Fruit fly (Drosophila melanogaster) whole organism, prepupa: Measurements from ENCODE around the gene CG43638.

Experiments used
- CG10631 ChIP-seq: fragments of 200-800 bp; sonication (Bioruptor generic); optimal IDR thresholded peaks from 2 replicates; lab custom pipeline; 2016; ENCODE audit warnings: missing biosample characterization, missing genetic modification characterization
- CG11294 ChIP-seq: fragments of 200-800 bp; sonication (Bioruptor generic); IDR thresholded peaks from 2 replicates; pipeline ENCODE4 v1.3.6; 2022; ENCODE audit warnings: missing biosample characterization, missing genetic modification characterization
- CG11762 ChIP-seq: fragments of 200-800 bp; sonication (Bioruptor generic); optimal IDR thresholded peaks from 3 replicates; lab custom pipeline; 2016; ENCODE audit warnings: missing biosample characterization, missing genetic modification characterization; ENCODE audit not compliant: insufficient read depth
- CG11902 ChIP-seq: fragments of 200-800 bp; sonication (Bioruptor generic); optimal IDR thresholded peaks from 3 replicates; lab custom pipeline; 2016; ENCODE audit warnings: missing biosample characterization, missing genetic modification characterization
- CG15336 ChIP-seq: fragments of 200-800 bp; sonication (Bioruptor generic); IDR thresholded peaks from 2 replicates; pipeline ENCODE4 v1.3.6; 2022; ENCODE audit warnings: missing biosample characterization, missing genetic modification characterization
- CG1621 ChIP-seq: fragments of 200-800 bp; sonication (Bioruptor generic); optimal IDR thresholded peaks from 3 replicates; lab custom pipeline; 2018; ENCODE audit warnings: missing biosample characterization, mild to moderate bottlenecking, missing genetic modification characterization
- CG3032 ChIP-seq: fragments of 200-800 bp; optimal IDR thresholded peaks from 2 replicates; lab custom pipeline; 2019; ENCODE audit warnings: missing biosample characterization, mild to moderate bottlenecking, missing genetic modification characterization, moderate library complexity
- CG31627 ChIP-seq: fragments of 200-800 bp; sonication (Bioruptor generic); optimal IDR thresholded peaks from 3 replicates; lab custom pipeline; 2016; ENCODE audit warnings: missing biosample characterization, missing genetic modification characterization
- CG32006 ChIP-seq: fragments of 200-800 bp; sonication (Bioruptor generic); optimal IDR thresholded peaks from 3 replicates; lab custom pipeline; 2017; ENCODE audit warnings: missing biosample characterization, mild to moderate bottlenecking, missing genetic modification characterization
- CG34406 ChIP-seq: fragments of 200-800 bp; sonication (Bioruptor generic); optimal IDR thresholded peaks from 3 replicates; lab custom pipeline; 2016; ENCODE audit warnings: missing biosample characterization, missing genetic modification characterization
- CG3919 ChIP-seq: fragments of 200-800 bp; sonication (Bioruptor generic); optimal IDR thresholded peaks from 3 replicates; lab custom pipeline; 2016; ENCODE audit warnings: missing biosample characterization, missing genetic modification characterization
- CG4318 ChIP-seq: fragments of 200-800 bp; sonication (Bioruptor generic); optimal IDR thresholded peaks from 3 replicates; lab custom pipeline; 2017; ENCODE audit warnings: missing biosample characterization, mild to moderate bottlenecking, missing genetic modification characterization
- CG6163 ChIP-seq: fragments of 200-800 bp; sonication (Bioruptor generic); IDR thresholded peaks from 3 replicates; pipeline ENCODE4 v1.3.6; 2022; ENCODE audit warnings: missing biosample characterization, missing genetic modification characterization
- CG6276 ChIP-seq: fragments of 200-800 bp; sonication (Bioruptor generic); optimal IDR thresholded peaks from 2 replicates; lab custom pipeline; 2017; ENCODE audit warnings: missing biosample characterization, mild to moderate bottlenecking, missing genetic modification characterization
- CG6792 ChIP-seq: fragments of 200-800 bp; sonication (Bioruptor generic); optimal IDR thresholded peaks from 3 replicates; lab custom pipeline; 2016; ENCODE audit warnings: missing biosample characterization, missing genetic modification characterization
- CG6808 ChIP-seq: fragments of 200-800 bp; sonication (Bioruptor generic); optimal IDR thresholded peaks from 3 replicates; lab custom pipeline; 2017; ENCODE audit warnings: missing biosample characterization, missing genetic modification characterization, mild to moderate bottlenecking, moderate library complexity, missing genetic modification reagents
- CG6854 ChIP-seq: fragments of 200-800 bp; sonication (Bioruptor generic); optimal IDR thresholded peaks from 2 replicates; lab custom pipeline; 2017; ENCODE audit warnings: missing biosample characterization, mild to moderate bottlenecking, missing genetic modification characterization
- CG7368 ChIP-seq: fragments of 200-800 bp; sonication (Bioruptor generic); optimal IDR thresholded peaks from 3 replicates; lab custom pipeline; 2016; ENCODE audit warnings: missing biosample characterization, missing genetic modification characterization
- CG8119 ChIP-seq: fragments of 200-800 bp; sonication (Bioruptor generic); IDR thresholded peaks from 3 replicates; pipeline ENCODE4 v1.3.6; 2022; ENCODE audit warnings: missing biosample characterization, missing genetic modification characterization
- CG8319 ChIP-seq: fragments of 200-800 bp; sonication (Bioruptor generic); optimal IDR thresholded peaks from 3 replicates; lab custom pipeline; 2016; ENCODE audit warnings: missing biosample characterization, missing genetic modification characterization
- CG9139 ChIP-seq: fragments of 200-800 bp; sonication (Bioruptor generic); optimal IDR thresholded peaks from 3 replicates; lab custom pipeline; 2017; ENCODE audit warnings: missing biosample characterization, mild to moderate bottlenecking, missing genetic modification characterization
- Eip75B ChIP-seq: fragments of 200-800 bp; sonication (Bioruptor generic); optimal IDR thresholded peaks from 3 replicates; lab custom pipeline; 2016; ENCODE audit warnings: missing biosample characterization, missing genetic modification characterization
- Eip93F ChIP-seq: fragments of 200-800 bp; sonication (Bioruptor generic); optimal IDR thresholded peaks from 2 replicates; lab custom pipeline; 2016; ENCODE audit warnings: missing biosample characterization, mild to moderate bottlenecking, missing genetic modification characterization
- Ets21C ChIP-seq: fragments of 200-800 bp; sonication (Bioruptor generic); optimal IDR thresholded peaks from 3 replicates; lab custom pipeline; 2016; ENCODE audit warnings: missing biosample characterization, missing genetic modification characterization
- Hr38 ChIP-seq: sonication (Bioruptor generic); optimal IDR thresholded peaks from 2 replicates; lab custom pipeline; 2016; ENCODE audit warnings: missing biosample characterization, missing genetic modification characterization
- Hr39 ChIP-seq: fragments of 200-800 bp; sonication (Bioruptor generic); optimal IDR thresholded peaks from 2 replicates; lab custom pipeline; 2016; ENCODE audit warnings: missing biosample characterization, missing genetic modification characterization
- Lpt ChIP-seq: fragments of 200-800 bp; sonication (Bioruptor generic); optimal IDR thresholded peaks from 3 replicates; lab custom pipeline; 2016; ENCODE audit warnings: missing biosample characterization, missing genetic modification characterization
- Met ChIP-seq: fragments of 200-800 bp; sonication (Bioruptor generic); optimal IDR thresholded peaks from 3 replicates; lab custom pipeline; 2016; ENCODE audit warnings: missing biosample characterization, missing genetic modification characterization
- OdsH ChIP-seq: fragments of 200-800 bp; sonication (Bioruptor generic); optimal IDR thresholded peaks from 3 replicates; lab custom pipeline; 2016; ENCODE audit warnings: missing biosample characterization, missing genetic modification characterization
- Sox14 ChIP-seq: fragments of 200-800 bp; sonication (Bioruptor generic); optimal IDR thresholded peaks from 3 replicates; lab custom pipeline; 2016; ENCODE audit warnings: missing biosample characterization, missing genetic modification characterization
- Sox15 ChIP-seq: fragments of 200-800 bp; sonication (Bioruptor generic); optimal IDR thresholded peaks from 3 replicates; lab custom pipeline; 2016; ENCODE audit warnings: missing biosample characterization, missing genetic modification characterization
- achi ChIP-seq: fragments of 200-800 bp; sonication (Bioruptor generic); optimal IDR thresholded peaks from 3 replicates; lab custom pipeline; 2016; ENCODE audit warnings: missing biosample characterization, missing genetic modification characterization
- acj6 ChIP-seq: fragments of 200-800 bp; sonication (Bioruptor generic); optimal IDR thresholded peaks from 3 replicates; lab custom pipeline; 2016; ENCODE audit warnings: missing biosample characterization, missing genetic modification characterization
- cyc ChIP-seq: fragments of 200-800 bp; sonication (Bioruptor generic); optimal IDR thresholded peaks from 3 replicates; lab custom pipeline; 2016; ENCODE audit warnings: missing biosample characterization, missing genetic modification characterization
- dac ChIP-seq: fragments of 200-800 bp; sonication (Bioruptor generic); optimal IDR thresholded peaks from 2 replicates; lab custom pipeline; 2017; ENCODE audit warnings: missing biosample characterization, mild to moderate bottlenecking, missing genetic modification characterization
- dsx ChIP-seq: fragments of 200-800 bp; optimal IDR thresholded peaks from 3 replicates; lab custom pipeline; 2019; ENCODE audit warnings: missing biosample characterization, mild to moderate bottlenecking, missing genetic modification characterization, moderate library complexity; ENCODE audit not compliant: poor library complexity, severe bottlenecking
- eg ChIP-seq: fragments of 200-800 bp; sonication (Bioruptor generic); IDR thresholded peaks from 3 replicates; pipeline ENCODE4 v1.3.6; 2022; ENCODE audit warnings: missing biosample characterization, missing genetic modification characterization
- esn ChIP-seq: fragments of 200-800 bp; sonication (Bioruptor generic); optimal IDR thresholded peaks from 2 replicates; lab custom pipeline; 2016; ENCODE audit warnings: missing biosample characterization, mild to moderate bottlenecking, missing genetic modification characterization, moderate library complexity
- fd59A ChIP-seq: fragments of 200-800 bp; sonication (Bioruptor generic); optimal IDR thresholded peaks from 2 replicates; lab custom pipeline; 2017; ENCODE audit warnings: missing biosample characterization, mild to moderate bottlenecking, missing genetic modification characterization, missing genetic modification reagents
- net ChIP-seq: fragments of 200-800 bp; sonication (Bioruptor generic); optimal IDR thresholded peaks from 3 replicates; lab custom pipeline; 2016; ENCODE audit warnings: missing biosample characterization, missing genetic modification characterization
- spab ChIP-seq: fragments of 200-800 bp; sonication (Bioruptor generic); optimal IDR thresholded peaks from 2 replicates; lab custom pipeline; 2017; ENCODE audit warnings: missing biosample characterization, mild to moderate bottlenecking, missing genetic modification characterization, missing genetic modification reagents
- ss ChIP-seq, 2 experiments: fragments of 200-800 bp; sonication (Bioruptor generic); optimal IDR thresholded peaks; 2 replicates in 1 of 2; 3 replicates in 1 of 2; lab custom pipeline; 2017 to 2018; ENCODE audit warnings: mild to moderate bottlenecking in 2 of 2, missing biosample characterization in 2 of 2, missing genetic modification characterization in 2 of 2, moderate library complexity in 1 of 2
- svp ChIP-seq: fragments of 200-800 bp; sonication (Bioruptor generic); peaks from one replicate; lab custom pipeline; 2016; ENCODE audit warnings: missing biosample characterization, missing genetic modification characterization
- topi ChIP-seq: fragments of 200-800 bp; sonication (Bioruptor generic); optimal IDR thresholded peaks from 3 replicates; lab custom pipeline; 2016; ENCODE audit warnings: missing biosample characterization, missing genetic modification characterization
- vri ChIP-seq: fragments of 200-800 bp; sonication (Bioruptor generic); optimal IDR thresholded peaks from 3 replicates; lab custom pipeline; 2016; ENCODE audit warnings: missing biosample characterization, mild to moderate bottlenecking, missing genetic modification characterization

CG43638 gene

DNA sequence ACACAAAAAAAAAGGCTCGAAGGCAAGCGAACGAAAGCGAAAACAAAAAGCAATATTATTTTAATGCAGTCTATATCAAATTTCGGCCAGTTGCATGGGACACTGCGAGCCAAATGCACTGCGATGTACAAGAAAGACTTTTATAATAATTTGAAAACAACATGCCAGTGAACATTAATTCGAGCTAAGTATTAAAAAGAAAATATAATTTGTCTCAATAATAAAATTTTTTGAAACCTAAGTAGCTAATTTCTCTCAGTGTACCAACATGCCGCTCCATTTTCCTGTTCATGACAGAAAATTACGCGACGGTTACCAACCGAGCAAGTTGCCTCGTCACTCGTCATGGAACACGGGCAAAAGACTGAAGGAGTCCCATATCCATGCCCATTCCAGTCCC is 33.0 kb downstream of the CG43638 start (continued):
- TF ChIP-seq CG8319 (peak; percentile 68), CG4318 (GFP tag; lab: Kevin White, UChicago) (peak; percentile 59), CG6163 (GFP tag; lab: Robert Waterston, UW) (peak; percentile 89), CG15336 (GFP tag; lab: Robert Waterston, UW) (peak; percentile 90), Eip75B (peak; percentile 82), spab (peak; percentile 77), CG6808 (GFP tag; lab: Kevin White, UChicago) (peak; percentile 80), fd59A (GFP tag; lab: Kevin White, UChicago) (peak; percentile 77), CG32006 (GFP tag; lab: Kevin White, UChicago) (peak; percentile 88), Ets21C (peak; percentile 16), achi (GFP tag; lab: Kevin White, UChicago) (peak; percentile 82), topi (GFP tag; lab: Kevin White, UChicago) (peak; percentile 74), CG6792 (GFP tag; lab: Kevin White, UChicago) (peak; percentile 71), CG11294 (GFP tag; lab: Robert Waterston, UW) (peak; percentile 54), Hr39 (GFP tag; lab: Kevin White, UChicago) (peak; percentile 69), CG8119 (peak; percentile 89), CG11902 (GFP tag; lab: Kevin White, UChicago) (peak; percentile 62), CG6276 (GFP tag; lab: Kevin White, UChicago) (peak; percentile 83), net (peak; percentile 78), OdsH (GFP tag; lab: Kevin White, UChicago) (peak; percentile 85), CG9139 (GFP tag; lab: Kevin White, UChicago) (peak; percentile 54), acj6 (GFP tag; lab: Kevin White, UChicago) (peak; percentile 86), CG31627 (GFP tag; lab: Kevin White, UChicago) (peak; percentile 67), esn (GFP tag; lab: Kevin White, UChicago) (peak; percentile 78), svp (GFP tag; lab: Kevin White, UChicago) (peak; percentile 86), vri (peak; percentile 61), dsx (peak; percentile 46), CG6854 (GFP tag; lab: Kevin White, UChicago) (peak; percentile 24), CG34406 (peak; percentile 78), ss (GFP tag; optimal IDR thresholded peaks at IDR 0.05; lab: Kevin White, UChicago) (peak; percentile 60 to 71), CG3919 (GFP tag; lab: Kevin White, UChicago) (peak; percentile 89), Hr38 (GFP tag; lab: Kevin White, UChicago) (no peak), eg (GFP tag; lab: Robert Waterston, UW) (peak; percentile 88), CG3032 (peak; percentile 71), Eip93F (GFP tag; lab: Kevin White, UChicago) (peak; percentile 32), cyc (GFP tag; lab: Kevin White, UChicago) (peak; percentile 71), CG7368 (peak; percentile 74), dac (peak; percentile 51)

- no peak for TF ChIP-seq topi (GFP tag; lab: Kevin White, UChicago)
- TF ChIP-seq Lpt, result no peak
- no peak for TF ChIP-seq CG11762 (GFP tag; lab: Kevin White, UChicago)
- no peak for TF ChIP-seq CG9139 (GFP tag; lab: Kevin White, UChicago)
- no peak for TF ChIP-seq Eip93F (GFP tag; lab: Kevin White, UChicago)
- no peak for TF ChIP-seq spab
- no peak for TF ChIP-seq CG6276 (GFP tag; lab: Kevin White, UChicago)
- no peak for TF ChIP-seq CG1621 (tag; lab: Kevin White, UChicago)
- TF ChIP-seq Eip75B, result no peak
- no peak for TF ChIP-seq Met (GFP tag; lab: Kevin White, UChicago)
- no peak for TF ChIP-seq CG6854 (GFP tag; lab: Kevin White, UChicago)
- no peak for TF ChIP-seq CG3919 (GFP tag; lab: Kevin White, UChicago)
- TF ChIP-seq eg (GFP tag; lab: Robert Waterston, UW), result no peak
- no peak for TF ChIP-seq CG10631 (GFP tag; lab: Kevin White, UChicago)
- no peak for TF ChIP-seq net
- TF ChIP-seq CG11294 (GFP tag; lab: Robert Waterston, UW), result no peak
- no peak for TF ChIP-seq Sox14
- TF ChIP-seq CG4318 (GFP tag; lab: Kevin White, UChicago), result no peak
- TF ChIP-seq Sox15 (GFP tag; lab: Kevin White, UChicago), result no peak
- no peak for TF ChIP-seq CG8119
These were observed 33.6 kb downstream of the CG43638 start for dm6 chr3L:12077953-12078352.
